Worm (Caenorhabditis elegans): ENCODE measurements around the gene srh-23.

- no peak for TF ChIP-seq T22C8.4 (GFP tag; IDR thresholded peaks at IDR 0.05)
- no peak for TF ChIP-seq ref-1 (GFP tag; conservative IDR thresholded peaks at IDR 0.05)
- TF ChIP-seq tab-1 (GFP tag; IDR thresholded peaks at IDR 0.05): no peak
- TF ChIP-seq klf-2 (GFP tag; conservative IDR thresholded peaks at IDR 0.05): no peak
- no peak for TF ChIP-seq cog-1 (tag; optimal IDR thresholded peaks at IDR 0.05)
Measured at ce11 chrV:4913853-4914252, 7.0 kb upstream of the srh-23 start.
